Fruit fly (Drosophila melanogaster) whole organism, prepupa: ENCODE data around the gene CG32260.

Experiments
- Blimp-1 ChIP-seq: fragments of 200-800 bp; sonication (Bioruptor generic); optimal IDR thresholded peaks from 3 replicates; lab custom pipeline; 2017; ENCODE audit warnings: missing biosample characterization, missing genetic modification characterization, mild to moderate bottlenecking, moderate library complexity, missing genetic modification reagents
- CG10631 ChIP-seq: fragments of 200-800 bp; sonication (Bioruptor generic); optimal IDR thresholded peaks from 2 replicates; lab custom pipeline; 2016; ENCODE audit warnings: missing biosample characterization, missing genetic modification characterization
- CG10669 ChIP-seq: fragments of 200-800 bp; sonication (Bioruptor generic); optimal IDR thresholded peaks from 3 replicates; lab custom pipeline; 2018; ENCODE audit warnings: missing biosample characterization, mild to moderate bottlenecking, missing genetic modification characterization, moderate library complexity
- CG11762 ChIP-seq: fragments of 200-800 bp; sonication (Bioruptor generic); optimal IDR thresholded peaks from 3 replicates; lab custom pipeline; 2016; ENCODE audit warnings: missing biosample characterization, missing genetic modification characterization; ENCODE audit not compliant: insufficient read depth
- CG11902 ChIP-seq: fragments of 200-800 bp; sonication (Bioruptor generic); optimal IDR thresholded peaks from 3 replicates; lab custom pipeline; 2016; ENCODE audit warnings: missing biosample characterization, missing genetic modification characterization
- CG15336 ChIP-seq: fragments of 200-800 bp; sonication (Bioruptor generic); IDR thresholded peaks from 2 replicates; pipeline ENCODE4 v1.3.6; 2022; ENCODE audit warnings: missing biosample characterization, missing genetic modification characterization
- CG16779 ChIP-seq: fragments of 200-800 bp; sonication (Bioruptor generic); optimal IDR thresholded peaks from 3 replicates; lab custom pipeline; 2017; ENCODE audit warnings: missing biosample characterization, mild to moderate bottlenecking, missing genetic modification characterization
- CG3032 ChIP-seq: fragments of 200-800 bp; optimal IDR thresholded peaks from 2 replicates; lab custom pipeline; 2019; ENCODE audit warnings: missing biosample characterization, mild to moderate bottlenecking, missing genetic modification characterization, moderate library complexity
- CG31627 ChIP-seq: fragments of 200-800 bp; sonication (Bioruptor generic); optimal IDR thresholded peaks from 3 replicates; lab custom pipeline; 2016; ENCODE audit warnings: missing biosample characterization, missing genetic modification characterization
- CG32006 ChIP-seq: fragments of 200-800 bp; sonication (Bioruptor generic); optimal IDR thresholded peaks from 3 replicates; lab custom pipeline; 2017; ENCODE audit warnings: missing biosample characterization, mild to moderate bottlenecking, missing genetic modification characterization
- CG34406 ChIP-seq: fragments of 200-800 bp; sonication (Bioruptor generic); optimal IDR thresholded peaks from 3 replicates; lab custom pipeline; 2016; ENCODE audit warnings: missing biosample characterization, missing genetic modification characterization
- CG4318 ChIP-seq: fragments of 200-800 bp; sonication (Bioruptor generic); optimal IDR thresholded peaks from 3 replicates; lab custom pipeline; 2017; ENCODE audit warnings: missing biosample characterization, mild to moderate bottlenecking, missing genetic modification characterization
- CG6276 ChIP-seq: fragments of 200-800 bp; sonication (Bioruptor generic); optimal IDR thresholded peaks from 2 replicates; lab custom pipeline; 2017; ENCODE audit warnings: missing biosample characterization, mild to moderate bottlenecking, missing genetic modification characterization
- CG6792 ChIP-seq: fragments of 200-800 bp; sonication (Bioruptor generic); optimal IDR thresholded peaks from 3 replicates; lab custom pipeline; 2016; ENCODE audit warnings: missing biosample characterization, missing genetic modification characterization
- CG7368 ChIP-seq: fragments of 200-800 bp; sonication (Bioruptor generic); optimal IDR thresholded peaks from 3 replicates; lab custom pipeline; 2016; ENCODE audit warnings: missing biosample characterization, missing genetic modification characterization
- CG8119 ChIP-seq: fragments of 200-800 bp; sonication (Bioruptor generic); IDR thresholded peaks from 3 replicates; pipeline ENCODE4 v1.3.6; 2022; ENCODE audit warnings: missing biosample characterization, missing genetic modification characterization
- CG8319 ChIP-seq: fragments of 200-800 bp; sonication (Bioruptor generic); optimal IDR thresholded peaks from 3 replicates; lab custom pipeline; 2016; ENCODE audit warnings: missing biosample characterization, missing genetic modification characterization
- Eip75B ChIP-seq: fragments of 200-800 bp; sonication (Bioruptor generic); optimal IDR thresholded peaks from 3 replicates; lab custom pipeline; 2016; ENCODE audit warnings: missing biosample characterization, missing genetic modification characterization
- Eip93F ChIP-seq: fragments of 200-800 bp; sonication (Bioruptor generic); optimal IDR thresholded peaks from 2 replicates; lab custom pipeline; 2016; ENCODE audit warnings: missing biosample characterization, mild to moderate bottlenecking, missing genetic modification characterization
- Ets21C ChIP-seq: fragments of 200-800 bp; sonication (Bioruptor generic); optimal IDR thresholded peaks from 3 replicates; lab custom pipeline; 2016; ENCODE audit warnings: missing biosample characterization, missing genetic modification characterization
- Ets96B ChIP-seq: fragments of 200-800 bp; optimal IDR thresholded peaks from 2 replicates; lab custom pipeline; 2019; ENCODE audit warnings: missing biosample characterization, mild to moderate bottlenecking, missing genetic modification characterization, moderate library complexity
- Gug ChIP-seq: fragments of 200-800 bp; sonication (Bioruptor generic); IDR thresholded peaks from 2 replicates; pipeline ENCODE4 v1.3.6; 2022; ENCODE audit warnings: missing biosample characterization, missing genetic modification characterization
- Hr4 ChIP-seq: fragments of 200-800 bp; sonication (Bioruptor generic); optimal IDR thresholded peaks from 3 replicates; lab custom pipeline; 2016; ENCODE audit warnings: missing biosample characterization, missing genetic modification characterization
- Met ChIP-seq: fragments of 200-800 bp; sonication (Bioruptor generic); optimal IDR thresholded peaks from 3 replicates; lab custom pipeline; 2016; ENCODE audit warnings: missing biosample characterization, missing genetic modification characterization
- OdsH ChIP-seq: fragments of 200-800 bp; sonication (Bioruptor generic); optimal IDR thresholded peaks from 3 replicates; lab custom pipeline; 2016; ENCODE audit warnings: missing biosample characterization, missing genetic modification characterization
- Smox ChIP-seq: fragments of 200-800 bp; sonication (Bioruptor generic); optimal IDR thresholded peaks from 3 replicates; lab custom pipeline; 2016; ENCODE audit warnings: missing biosample characterization, missing genetic modification characterization
- Sox15 ChIP-seq: fragments of 200-800 bp; sonication (Bioruptor generic); optimal IDR thresholded peaks from 3 replicates; lab custom pipeline; 2016; ENCODE audit warnings: missing biosample characterization, missing genetic modification characterization
- achi ChIP-seq: fragments of 200-800 bp; sonication (Bioruptor generic); optimal IDR thresholded peaks from 3 replicates; lab custom pipeline; 2016; ENCODE audit warnings: missing biosample characterization, missing genetic modification characterization
- acj6 ChIP-seq: fragments of 200-800 bp; sonication (Bioruptor generic); optimal IDR thresholded peaks from 3 replicates; lab custom pipeline; 2016; ENCODE audit warnings: missing biosample characterization, missing genetic modification characterization
- cyc ChIP-seq: fragments of 200-800 bp; sonication (Bioruptor generic); optimal IDR thresholded peaks from 3 replicates; lab custom pipeline; 2016; ENCODE audit warnings: missing biosample characterization, missing genetic modification characterization
- dac ChIP-seq: fragments of 200-800 bp; sonication (Bioruptor generic); optimal IDR thresholded peaks from 2 replicates; lab custom pipeline; 2017; ENCODE audit warnings: missing biosample characterization, mild to moderate bottlenecking, missing genetic modification characterization
- dsx ChIP-seq: fragments of 200-800 bp; optimal IDR thresholded peaks from 3 replicates; lab custom pipeline; 2019; ENCODE audit warnings: missing biosample characterization, mild to moderate bottlenecking, missing genetic modification characterization, moderate library complexity; ENCODE audit not compliant: poor library complexity, severe bottlenecking
- fkh ChIP-seq: fragments of 200-800 bp; sonication (Bioruptor generic); optimal IDR thresholded peaks from 3 replicates; lab custom pipeline; 2017; ENCODE audit warnings: missing biosample characterization, mild to moderate bottlenecking, missing genetic modification characterization, moderate library complexity
- lz ChIP-seq: fragments of 200-800 bp; sonication (Bioruptor generic); optimal IDR thresholded peaks from 3 replicates; lab custom pipeline; 2016; ENCODE audit warnings: missing biosample characterization, missing genetic modification characterization
- net ChIP-seq: fragments of 200-800 bp; sonication (Bioruptor generic); optimal IDR thresholded peaks from 3 replicates; lab custom pipeline; 2016; ENCODE audit warnings: missing biosample characterization, missing genetic modification characterization
- pdm3 ChIP-seq: fragments of 200-800 bp; sonication (Bioruptor generic); optimal IDR thresholded peaks from 3 replicates; lab custom pipeline; 2016; ENCODE audit warnings: missing biosample characterization, missing genetic modification characterization
- spab ChIP-seq: fragments of 200-800 bp; sonication (Bioruptor generic); optimal IDR thresholded peaks from 2 replicates; lab custom pipeline; 2017; ENCODE audit warnings: missing biosample characterization, mild to moderate bottlenecking, missing genetic modification characterization, missing genetic modification reagents
- svp ChIP-seq: fragments of 200-800 bp; sonication (Bioruptor generic); peaks from one replicate; lab custom pipeline; 2016; ENCODE audit warnings: missing biosample characterization, missing genetic modification characterization
- topi ChIP-seq: fragments of 200-800 bp; sonication (Bioruptor generic); optimal IDR thresholded peaks from 3 replicates; lab custom pipeline; 2016; ENCODE audit warnings: missing biosample characterization, missing genetic modification characterization
- vri ChIP-seq: fragments of 200-800 bp; sonication (Bioruptor generic); optimal IDR thresholded peaks from 3 replicates; lab custom pipeline; 2016; ENCODE audit warnings: missing biosample characterization, mild to moderate bottlenecking, missing genetic modification characterization

The CG32260 gene

DNA sequence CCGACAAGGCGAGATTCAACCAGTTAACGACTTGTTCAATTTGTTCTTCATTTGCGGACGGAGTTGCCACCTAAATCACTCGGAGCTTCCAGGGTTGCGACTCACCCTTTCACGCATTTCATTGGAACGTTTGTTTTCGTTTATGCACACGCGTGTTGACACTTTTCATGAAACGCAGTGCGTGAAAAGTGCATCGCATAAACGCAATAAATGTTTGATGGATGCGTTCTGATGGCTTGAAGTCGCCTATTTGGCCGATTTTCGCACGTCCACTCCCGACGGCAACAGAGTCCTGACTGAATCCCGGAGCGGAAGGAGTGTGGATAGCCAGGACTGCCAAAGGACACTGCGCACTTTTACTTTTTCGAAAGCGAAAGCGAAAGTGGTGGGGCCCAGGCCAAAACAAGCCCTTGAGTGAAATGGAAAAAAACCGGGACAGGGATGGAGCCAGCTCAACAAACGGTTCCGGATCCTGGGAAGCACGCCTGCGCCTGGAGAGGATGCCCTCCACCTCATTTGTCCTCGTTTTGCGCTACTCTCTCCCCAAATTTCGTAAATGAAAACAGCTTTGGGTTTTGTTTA, 35.9 kb downstream of the CG32260 start, which contains the start of gene Teh4 (continued):
- TF ChIP-seq CG10669 (GFP tag; lab: Kevin White, UChicago) (no peak), CG34406 (no peak), Ets96B (tag; lab: Kevin White, UChicago) (peak; percentile 50), Ets21C (GFP tag; lab: Kevin White, UChicago) (no peak), CG31627 (GFP tag; lab: Kevin White, UChicago) (no peak), Met (no peak), CG11902 (GFP tag; lab: Kevin White, UChicago) (no peak), vri (no peak), Blimp-1 (GFP tag; lab: Kevin White, UChicago) (no peak), acj6 (GFP tag; lab: Kevin White, UChicago) (no peak), dac (GFP tag; lab: Kevin White, UChicago) (no peak), fkh (GFP tag; lab: Kevin White, UChicago) (no peak), svp (GFP tag; lab: Kevin White, UChicago) (peak; percentile 46), Eip93F (GFP tag; lab: Kevin White, UChicago) (no peak), net (GFP tag; lab: Kevin White, UChicago) (peak; percentile 5), CG3032 (tag; lab: Kevin White, UChicago) (no peak), dsx (GFP tag; lab: Kevin White, UChicago) (no peak), CG16779 (tag; lab: Kevin White, UChicago) (no peak), pdm3 (GFP tag; lab: Kevin White, UChicago) (no peak), Smox (no peak), CG15336 (GFP tag; lab: Robert Waterston, UW) (no peak), CG8119 (0 out of 3 replicates have a peak, but pooled peaks have one; percentile 21), cyc (GFP tag; lab: Kevin White, UChicago) (no peak), CG6792 (no peak), Hr4 (GFP tag; lab: Kevin White, UChicago) (no peak), lz (no peak)
- TF ChIP-seq, all 60 proteins: peak for 12

DNA sequence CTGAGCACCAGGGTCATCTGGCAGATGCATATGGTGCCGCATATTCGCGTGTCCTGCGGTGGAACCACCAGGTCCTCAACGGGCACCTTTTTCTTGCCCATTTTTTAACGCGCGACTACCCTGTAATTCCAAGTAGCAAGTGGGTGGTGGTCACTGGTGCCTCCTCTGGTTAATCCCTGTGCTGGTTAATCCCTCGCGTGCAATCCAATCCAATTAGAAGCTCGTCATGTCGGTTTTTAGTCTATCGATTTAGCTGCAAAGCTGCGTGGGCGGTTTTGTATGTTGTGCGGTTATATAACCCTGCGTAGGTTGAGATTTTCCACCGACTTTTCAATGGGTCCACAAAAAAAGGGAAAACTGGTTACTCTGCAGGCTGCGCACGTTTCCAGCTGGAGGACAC, 42.4 kb downstream of the CG32260 start, which contains the start of gene Teh3:
Gene Teh3, minus strand, starts transcription at position 101 of the 400 bp plus-strand sequence.
- TF ChIP-seq OdsH, result no peak
- TF ChIP-seq fkh (GFP tag; lab: Kevin White, UChicago), result no peak
- no peak for TF ChIP-seq dsx (GFP tag; lab: Kevin White, UChicago)
- TF ChIP-seq CG4318, result no peak
- no peak for TF ChIP-seq Sox15 (GFP tag; lab: Kevin White, UChicago)
- no peak for TF ChIP-seq CG10631 (GFP tag; lab: Kevin White, UChicago)
- TF ChIP-seq CG6276 (GFP tag; lab: Kevin White, UChicago), result no peak
- no peak for TF ChIP-seq topi (GFP tag; lab: Kevin White, UChicago)
- no peak for TF ChIP-seq CG11762
- no peak for TF ChIP-seq achi (GFP tag; lab: Kevin White, UChicago)
- no peak for TF ChIP-seq Gug (GFP tag; lab: Robert Waterston, UW)
- TF ChIP-seq CG32006 (GFP tag; lab: Kevin White, UChicago), result no peak
- no peak for TF ChIP-seq CG8319 (GFP tag; lab: Kevin White, UChicago)
- TF ChIP-seq CG7368 (GFP tag; lab: Kevin White, UChicago), result no peak
- TF ChIP-seq Eip75B (GFP tag; lab: Kevin White, UChicago), result no peak
- no peak for TF ChIP-seq Ets21C (GFP tag; lab: Kevin White, UChicago)
- TF ChIP-seq spab, result no peak
